Fruit fly (Drosophila melanogaster): ENCODE measurements around the gene CG31463.

DNA sequence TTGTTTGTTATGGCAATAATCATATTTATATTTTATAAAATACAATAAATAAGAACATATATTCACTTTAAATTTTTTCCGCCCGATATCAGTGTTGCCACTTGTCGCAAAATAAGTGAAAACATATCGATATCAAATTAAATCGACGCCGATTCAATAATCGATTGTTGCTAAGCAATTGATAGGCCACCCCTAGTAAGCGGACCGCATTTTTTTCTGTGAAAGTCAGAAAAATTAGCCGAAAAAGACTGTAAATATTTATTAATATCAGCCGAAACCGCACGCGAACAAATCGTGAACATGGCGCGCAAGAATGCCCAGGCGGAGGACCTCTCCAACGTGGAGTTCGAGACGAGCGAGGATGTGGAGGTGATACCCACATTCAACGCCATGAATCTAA, 20.9 kb downstream of the CG31463 start, which contains the start of gene CG7483:
- TF ChIP-seq CG11617 (GFP tag; optimal IDR thresholded peaks at IDR 0.05), result no peak
- TF ChIP-seq ovo (GFP tag; optimal IDR thresholded peaks at IDR 0.05), result no peak
- TF ChIP-seq CG33017 (tag; optimal IDR thresholded peaks at IDR 0.05), result no peak
- TF ChIP-seq CG7101 (tag; optimal IDR thresholded peaks at IDR 0.05), result no peak
- no peak for TF ChIP-seq toe (GFP tag; optimal IDR thresholded peaks at IDR 0.05)
- no peak for TF ChIP-seq CG1620 (GFP tag; optimal IDR thresholded peaks at IDR 0.05)
- no peak for TF ChIP-seq CG5204 (GFP tag; optimal IDR thresholded peaks at IDR 0.05)
- TF ChIP-seq pad (GFP tag; optimal IDR thresholded peaks at IDR 0.05), result no peak
- TF ChIP-seq Mnt (GFP tag; optimal IDR thresholded peaks at IDR 0.05), result peak; percentile 17
- peak; percentile 57 for TF ChIP-seq bab1 (GFP tag; optimal IDR thresholded peaks at IDR 0.05)
